Worm (Caenorhabditis elegans): ENCODE measurements around the gene srh-7.
A peak's percentile ranks its signal among the peaks of the same experiment; 100 is the strongest.

Gene srh-7

ce11 chrV:4007927-4008326 is at the start of gene srh-7:
Gene srh-7, plus strand, starts transcription at chrV:4008227.
- no peak for TF ChIP-seq lin-11 (tag; optimal IDR thresholded peaks at IDR 0.05)
- no peak for TF ChIP-seq mab-5 (tag; optimal IDR thresholded peaks at IDR 0.05)
- no peak for TF ChIP-seq lin-13 (GFP tag; optimal IDR thresholded peaks at IDR 0.05)
- TF ChIP-seq ceh-82 (tag; optimal IDR thresholded peaks at IDR 0.05) = no peak
- no peak for TF ChIP-seq sem-4 (tag; optimal IDR thresholded peaks at IDR 0.05)
- no peak for TF ChIP-seq mdl-1 (tag; optimal IDR thresholded peaks at IDR 0.05)
- no peak for TF ChIP-seq unc-55 (GFP tag; optimal IDR thresholded peaks at IDR 0.05)
- no peak for TF ChIP-seq snpc-4 (tag; optimal IDR thresholded peaks at IDR 0.05)
- TF ChIP-seq nhr-25 (tag; optimal IDR thresholded peaks at IDR 0.05) = no peak

DNA sequence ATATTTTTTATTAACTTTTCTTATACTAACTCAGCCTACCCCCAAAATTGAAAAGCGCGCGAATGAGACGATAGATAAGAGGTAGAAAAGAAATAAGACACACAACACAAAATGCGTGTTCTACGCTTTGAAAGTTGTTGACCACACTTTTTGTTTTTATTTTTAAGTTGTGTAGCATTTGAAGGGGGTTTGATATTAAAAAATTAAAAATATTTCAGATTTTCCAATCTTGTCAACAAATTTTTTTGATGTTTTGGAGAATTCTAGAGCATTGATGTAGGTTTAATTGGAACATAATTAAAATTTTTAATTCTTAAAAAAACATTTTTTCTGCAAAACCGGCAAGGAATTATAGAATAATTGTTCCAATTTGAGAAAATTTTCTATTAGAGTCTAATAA is 46.8 kb upstream of the srh-7 start, which contains the start of gene cyp-34A6:
Gene cyp-34A6 (minus strand): TSS at position 101 of the 400 bp plus-strand sequence.
- TF ChIP-seq lsy-2 (tag; optimal IDR thresholded peaks at IDR 0.05) (no peak), nhr-23 (tag; optimal IDR thresholded peaks at IDR 0.05) (no peak), mbf-1 (tag; optimal IDR thresholded peaks at IDR 0.05) (no peak), peb-1 (tag; optimal IDR thresholded peaks at IDR 0.05) (no peak), egl-27 (tag; optimal IDR thresholded peaks at IDR 0.05) (no peak), nhr-6 (tag; optimal IDR thresholded peaks at IDR 0.05) (no peak), nhr-11 (tag; optimal IDR thresholded peaks at IDR 0.05) (no peak)

- no peak for TF ChIP-seq sma-3 (GFP tag; optimal IDR thresholded peaks at IDR 0.05)
- TF ChIP-seq unc-39 (tag; optimal IDR thresholded peaks at IDR 0.05) = no peak
- no peak for TF ChIP-seq ZK546.5 (tag; optimal IDR thresholded peaks at IDR 0.05)
- TF ChIP-seq nhr-237 (tag; optimal IDR thresholded peaks at IDR 0.05) = no peak
- no peak for TF ChIP-seq lin-11 (tag; optimal IDR thresholded peaks at IDR 0.05)
- no peak for TF ChIP-seq ztf-1 (GFP tag; conservative IDR thresholded peaks at IDR 0.05)
Observed at ce11 chrV:3963715-3964114, 44.3 kb upstream of the srh-7 start, which contains the start of gene cyp-34A7. Gene cyp-34A7, minus strand, starts transcription at chrV:3963815.

DNA sequence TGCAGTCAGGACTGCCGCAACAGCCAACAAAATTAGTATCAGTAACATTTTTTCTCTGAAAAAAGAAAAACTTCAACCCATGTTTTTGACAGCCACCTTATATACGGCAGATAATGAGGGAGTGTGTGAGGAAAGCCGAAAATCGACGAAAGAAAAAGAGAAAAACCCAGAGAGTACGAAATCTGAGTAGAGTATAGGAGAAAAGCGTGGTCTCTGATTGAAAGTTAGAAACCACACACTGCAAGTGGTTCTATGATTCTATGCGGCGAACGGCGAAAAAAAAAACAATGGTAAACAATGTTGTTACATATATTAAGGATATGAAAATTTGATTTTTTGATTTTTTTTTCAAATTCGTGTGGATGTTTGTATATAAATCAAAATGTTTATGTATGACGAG is 40.3 kb upstream of the srh-7 start, which contains the start of gene cyp-34A8:
Gene cyp-34A8 (minus strand): TSS at position 62 of the 400 bp plus-strand sequence.
- TF ChIP-seq sma-9 (GFP tag; optimal IDR thresholded peaks at IDR 0.05) (peak; percentile 31), sma-9 (tag; optimal IDR thresholded peaks at IDR 0.05) (no peak), snpc-4 (tag; optimal IDR thresholded peaks at IDR 0.05) (no peak)

- TF ChIP-seq unc-62 (GFP tag; optimal IDR thresholded peaks at IDR 0.05) (no peak), Y55F3AM.14 (GFP tag; optimal IDR thresholded peaks at IDR 0.05) (no peak), nhr-11 (tag; optimal IDR thresholded peaks at IDR 0.05) (no peak), ceh-82 (tag; optimal IDR thresholded peaks at IDR 0.05) (no peak), nhr-25 (tag; optimal IDR thresholded peaks at IDR 0.05) (no peak), C34F6.9 (tag; optimal IDR thresholded peaks at IDR 0.05) (no peak), lin-13 (GFP tag; optimal IDR thresholded peaks at IDR 0.05) (no peak)
Observed at ce11 chrV:3968929-3969328, 39.1 kb upstream of the srh-7 start.

ce11 chrV:3969664-3970063 is 38.4 kb upstream of the srh-7 start:
- no peak for TF ChIP-seq F13H6.1 (tag; optimal IDR thresholded peaks at IDR 0.05)
- no peak for TF ChIP-seq ceh-82 (tag; optimal IDR thresholded peaks at IDR 0.05)
- TF ChIP-seq crh-2 (tag; optimal IDR thresholded peaks at IDR 0.05) = no peak
- no peak for TF ChIP-seq lin-11 (tag; optimal IDR thresholded peaks at IDR 0.05)
- no peak for TF ChIP-seq unc-39 (tag; optimal IDR thresholded peaks at IDR 0.05)

- TF ChIP-seq fos-1 (tag; optimal IDR thresholded peaks at IDR 0.05) = peak; percentile 36
- TF ChIP-seq nhr-11 (tag; optimal IDR thresholded peaks at IDR 0.05) = no peak
- TF ChIP-seq ztf-4 (tag; optimal IDR thresholded peaks at IDR 0.05) = no peak
- no peak for TF ChIP-seq alr-1 (tag; optimal IDR thresholded peaks at IDR 0.05)
- peak; percentile 58 for TF ChIP-seq sma-9 (GFP tag; optimal IDR thresholded peaks at IDR 0.05)
- no peak for TF ChIP-seq sma-9 (tag; optimal IDR thresholded peaks at IDR 0.05)
Observed at ce11 chrV:3970410-3970809, 37.6 kb upstream of the srh-7 start, which contains the start of gene cyp-34A9. Gene cyp-34A9, minus strand, starts transcription at chrV:3970540.

All from whole organism, L2 larva.